Fruit fly (Drosophila melanogaster) Kc167 (cell line): ENCODE results near the gene kek5.

Experiments used
- h ChIP-seq: fragments of >200 bp; optimal IDR thresholded peaks from 3 replicates; lab custom pipeline; 2018; ENCODE audit warnings: missing external identifiers
- psq ChIP-seq: fragments of >200 bp; optimal IDR thresholded peaks from 2 replicates; lab custom pipeline; 2017; ENCODE audit warnings: missing external identifiers

- no peak for TF ChIP-seq h (lab: Kevin White, UChicago)
- no peak for TF ChIP-seq psq (lab: Kevin White, UChicago)
Observed at dm6 chrX:19306531-19306930, 46.5 kb upstream of the kek5 start.
